Fruit fly (Drosophila melanogaster) whole organism, embryonic: ENCODE data around the gene CG42553.

Source experiments
- Ada2b ChIP-seq: fragments of 200-800 bp; sonication (Bioruptor generic); IDR thresholded peaks from 2 replicates; pipeline ENCODE4 v1.3.6; 2022; ENCODE audit warnings: missing biosample characterization, missing genetic modification characterization
- Antp ChIP-seq: fragments of 200-800 bp; sonication (Bioruptor generic); optimal IDR thresholded peaks from 3 replicates; lab custom pipeline; 2016; ENCODE audit warnings: missing biosample characterization, missing genetic modification characterization
- CG11456 ChIP-seq: fragments of 200-800 bp; sonication (Bioruptor generic); IDR thresholded peaks from 3 replicates; pipeline ENCODE4 v1.3.6; 2022; ENCODE audit warnings: missing biosample characterization, missing genetic modification characterization
- CG13287 ChIP-seq: fragments of 200-800 bp; sonication (Bioruptor generic); IDR thresholded peaks from 2 replicates; pipeline ENCODE4 v1.3.6; 2022; ENCODE audit warnings: missing biosample characterization, missing genetic modification characterization; ENCODE audit not compliant: partially characterized antibody
- CG15601 ChIP-seq: fragments of 200-800 bp; sonication (Bioruptor generic); optimal IDR thresholded peaks from 3 replicates; lab custom pipeline; 2019; ENCODE audit warnings: missing biosample characterization, mild to moderate bottlenecking, missing genetic modification characterization, moderate library complexity
- CG16813 ChIP-seq: fragments of 200-800 bp; sonication (Bioruptor generic); IDR thresholded peaks from 3 replicates; pipeline ENCODE4 v1.3.6; 2022; ENCODE audit warnings: missing biosample characterization, missing genetic modification characterization; ENCODE audit not compliant: partially characterized antibody
- CG30431 ChIP-seq: fragments of 200-800 bp; sonication (Bioruptor generic); optimal IDR thresholded peaks from 2 replicates; lab custom pipeline; 2017; ENCODE audit warnings: missing biosample characterization, missing genetic modification characterization
- CG31224 ChIP-seq: fragments of 200-800 bp; sonication (Bioruptor generic); IDR thresholded peaks from 2 replicates; pipeline ENCODE4 v1.3.6; 2022; ENCODE audit warnings: missing biosample characterization, missing genetic modification characterization
- CG3407 ChIP-seq: fragments of 200-800 bp; sonication (Bioruptor generic); optimal IDR thresholded peaks from 2 replicates; lab custom pipeline; 2018; ENCODE audit warnings: missing biosample characterization, mild to moderate bottlenecking, missing genetic modification characterization
- CG42726 ChIP-seq: fragments of 200-800 bp; sonication (Bioruptor generic); IDR thresholded peaks from 2 replicates; pipeline ENCODE4 v1.3.6; 2022; ENCODE audit warnings: missing biosample characterization, missing genetic modification characterization; ENCODE audit not compliant: partially characterized antibody
- CG43689 ChIP-seq: fragments of 200-800 bp; sonication (Bioruptor generic); IDR thresholded peaks from 2 replicates; pipeline ENCODE4 v1.3.6; 2022; ENCODE audit warnings: missing biosample characterization, missing genetic modification characterization
- CG5245 ChIP-seq: fragments of 200-800 bp; sonication (Bioruptor generic); optimal IDR thresholded peaks from 3 replicates; lab custom pipeline; 2016; ENCODE audit warnings: missing biosample characterization, missing genetic modification characterization
- CG7556 ChIP-seq: fragments of 200-800 bp; sonication (Bioruptor generic); optimal IDR thresholded peaks from 2 replicates; lab custom pipeline; 2017; ENCODE audit warnings: missing biosample characterization, mild to moderate bottlenecking, missing genetic modification characterization
- CG7928 ChIP-seq: fragments of 200-800 bp; sonication (Bioruptor generic); optimal IDR thresholded peaks from 2 replicates; lab custom pipeline; 2017; ENCODE audit warnings: missing biosample characterization, mild to moderate bottlenecking, missing genetic modification characterization
- CG7987 ChIP-seq: fragments of 200-800 bp; sonication (Bioruptor generic); optimal IDR thresholded peaks from 2 replicates; lab custom pipeline; 2018; ENCODE audit warnings: missing biosample characterization, mild to moderate bottlenecking, missing genetic modification characterization, moderate library complexity
- CG8359 ChIP-seq: fragments of 200-800 bp; sonication (Bioruptor generic); optimal IDR thresholded peaks from 2 replicates; lab custom pipeline; 2017; ENCODE audit warnings: missing biosample characterization, mild to moderate bottlenecking, missing genetic modification characterization, borderline replicate concordance
- CG8765 ChIP-seq: fragments of 200-800 bp; sonication (Bioruptor generic); IDR thresholded peaks from 2 replicates; pipeline ENCODE4 v1.3.6; 2022; ENCODE audit warnings: missing biosample characterization, missing genetic modification characterization
- CG8944 ChIP-seq: fragments of 200-800 bp; sonication (Bioruptor generic); optimal IDR thresholded peaks from 3 replicates; lab custom pipeline; 2016; ENCODE audit warnings: missing biosample characterization, missing genetic modification characterization
- Fer1 ChIP-seq: fragments of 200-800 bp; sonication (Bioruptor generic); optimal IDR thresholded peaks from 2 replicates; lab custom pipeline; 2017; ENCODE audit warnings: missing biosample characterization, mild to moderate bottlenecking, missing genetic modification characterization
- Hr51 ChIP-seq, 2 experiments: fragments of 200-800 bp; sonication (Bioruptor generic); optimal IDR thresholded peaks; 2 replicates in 1 of 2; 3 replicates in 1 of 2; lab custom pipeline; 2016 to 2018; ENCODE audit warnings: missing biosample characterization in 2 of 2, missing genetic modification characterization in 2 of 2, mild to moderate bottlenecking in 1 of 2, moderate library complexity in 1 of 2
- Lpt ChIP-seq: fragments of >200 bp; optimal IDR thresholded peaks from 2 replicates; lab custom pipeline; 2018; ENCODE audit warnings: missing biosample characterization, missing genetic modification characterization
- MESR4 ChIP-seq: fragments of 200-800 bp; sonication (Bioruptor generic); optimal IDR thresholded peaks from 2 replicates; lab custom pipeline; 2018; ENCODE audit warnings: missing biosample characterization, mild to moderate bottlenecking, missing genetic modification characterization, moderate library complexity
- Mrtf ChIP-seq: fragments of 200-800 bp; sonication (Bioruptor generic); IDR thresholded peaks from 3 replicates; pipeline ENCODE4 v1.3.6; 2022; ENCODE audit warnings: missing biosample characterization, missing genetic modification characterization
- NFAT ChIP-seq: fragments of 200-800 bp; sonication (Bioruptor generic); IDR thresholded peaks from 2 replicates; pipeline ENCODE4 v1.3.6; 2022; ENCODE audit warnings: missing biosample characterization, missing genetic modification characterization
- Scr ChIP-seq: fragments of 200-800 bp; sonication (Bioruptor generic); IDR thresholded peaks from 2 replicates; pipeline ENCODE4 v1.3.6; 2022; ENCODE audit warnings: missing biosample characterization, missing genetic modification characterization; ENCODE audit not compliant: partially characterized antibody
- Trl ChIP-seq, 3 experiments: fragments of >200 bp in 2 of 3; fragments of 200-800 bp in 1 of 3; sonication (Bioruptor generic) in 1 of 3; optimal IDR thresholded peaks; 2 replicates in 1 of 3; 3 replicates in 2 of 3; lab custom pipeline; 2016 to 2017; ENCODE audit warnings: missing biosample characterization in 1 of 3, missing genetic modification characterization in 1 of 3
- bcd ChIP-seq: fragments of 200-800 bp; sonication (Bioruptor generic); optimal IDR thresholded peaks from 2 replicates; lab custom pipeline; 2017; ENCODE audit warnings: missing biosample characterization, mild to moderate bottlenecking, missing genetic modification characterization
- cad ChIP-seq: fragments of >200 bp; optimal IDR thresholded peaks from 2 replicates; lab custom pipeline; 2017; ENCODE audit warnings: missing biosample characterization, missing genetic modification characterization
- croc ChIP-seq: fragments of 200-800 bp; sonication (Bioruptor generic); conservative IDR thresholded peaks from 3 replicates; pipeline ENCODE4 v1.3.6; 2022; ENCODE audit warnings: missing biosample characterization, missing genetic modification characterization
- crp ChIP-seq, 2 experiments: fragments of 200-800 bp; sonication (Bioruptor generic); optimal IDR thresholded peaks; 2 replicates in 1 of 2; 3 replicates in 1 of 2; lab custom pipeline; 2017; ENCODE audit warnings: missing biosample characterization in 2 of 2, missing genetic modification characterization in 2 of 2, mild to moderate bottlenecking in 1 of 2, moderate library complexity in 1 of 2
- danr ChIP-seq: fragments of 200-800 bp; sonication (Bioruptor generic); IDR thresholded peaks from 2 replicates; pipeline ENCODE4 v1.3.6; 2022; ENCODE audit warnings: missing biosample characterization, missing genetic modification characterization
- dati ChIP-seq: fragments of 200-800 bp; sonication (Bioruptor generic); IDR thresholded peaks from 2 replicates; pipeline ENCODE4 v1.3.6; 2022; ENCODE audit warnings: missing biosample characterization, missing genetic modification characterization
- dysf ChIP-seq: fragments of 200-800 bp; sonication (Bioruptor generic); IDR thresholded peaks from 3 replicates; pipeline ENCODE4 v1.3.6; 2022; ENCODE audit warnings: missing biosample characterization, missing genetic modification characterization
- en ChIP-seq: fragments of 200-800 bp; sonication (Bioruptor generic); optimal IDR thresholded peaks from 2 replicates; lab custom pipeline; 2016; ENCODE audit warnings: missing biosample characterization, missing genetic modification characterization
- fd102C ChIP-seq: fragments of 200-800 bp; sonication (Bioruptor generic); optimal IDR thresholded peaks from 2 replicates; lab custom pipeline; 2018; ENCODE audit warnings: missing biosample characterization, mild to moderate bottlenecking, missing genetic modification characterization, moderate library complexity
- fd64A ChIP-seq: fragments of 200-800 bp; sonication (Bioruptor generic); optimal IDR thresholded peaks from 3 replicates; lab custom pipeline; 2018; ENCODE audit warnings: missing biosample characterization, mild to moderate bottlenecking, missing genetic modification characterization
- inv ChIP-seq: fragments of 200-800 bp; sonication (Bioruptor generic); IDR thresholded peaks from 2 replicates; pipeline ENCODE4 v1.3.6; 2022; ENCODE audit warnings: missing biosample characterization, missing genetic modification characterization; ENCODE audit not compliant: partially characterized antibody
- jumu ChIP-seq: fragments of 200-800 bp; sonication (Bioruptor generic); optimal IDR thresholded peaks from 3 replicates; lab custom pipeline; 2016; ENCODE audit warnings: missing biosample characterization, missing genetic modification characterization
- maf-S ChIP-seq: fragments of 200-800 bp; sonication (Bioruptor generic); optimal IDR thresholded peaks from 2 replicates; lab custom pipeline; 2016; ENCODE audit warnings: missing biosample characterization, missing genetic modification characterization
- oc ChIP-seq: fragments of 200-800 bp; sonication (Bioruptor generic); optimal IDR thresholded peaks from 2 replicates; lab custom pipeline; 2018; ENCODE audit warnings: missing biosample characterization, mild to moderate bottlenecking, missing genetic modification characterization, moderate library complexity
- peb ChIP-seq: fragments of 200-800 bp; sonication (Bioruptor generic); IDR thresholded peaks from 2 replicates; pipeline ENCODE4 v1.3.6; 2022; ENCODE audit warnings: missing biosample characterization, missing genetic modification characterization
- pfk ChIP-seq: fragments of 200-800 bp; sonication (Bioruptor generic); optimal IDR thresholded peaks from 2 replicates; lab custom pipeline; 2018; ENCODE audit warnings: missing biosample characterization, mild to moderate bottlenecking, missing genetic modification characterization, moderate library complexity
- sc ChIP-seq, 3 experiments: fragments of >200 bp in 2 of 3; fragments of 200-800 bp in 1 of 3; sonication (Bioruptor generic) in 1 of 3; optimal IDR thresholded peaks; 2 replicates in 2 of 3; 3 replicates in 1 of 3; lab custom pipeline; 2017; ENCODE audit warnings: mild to moderate bottlenecking in 1 of 3, missing biosample characterization in 1 of 3, missing genetic modification characterization in 1 of 3, missing genetic modification reagents in 1 of 3
- sens-2 ChIP-seq: fragments of 200-800 bp; sonication (Bioruptor generic); IDR thresholded peaks from 2 replicates; pipeline ENCODE4 v1.3.6; 2022; ENCODE audit warnings: missing biosample characterization, missing genetic modification characterization
- tio ChIP-seq: fragments of 200-800 bp; sonication (Bioruptor generic); optimal IDR thresholded peaks from 2 replicates; lab custom pipeline; 2017; ENCODE audit warnings: missing biosample characterization, missing genetic modification characterization, inconsistent platforms
- zen2 ChIP-seq: fragments of 200-800 bp; sonication (Bioruptor generic); IDR thresholded peaks from 3 replicates; pipeline ENCODE4 v1.3.6; 2022; ENCODE audit warnings: missing biosample characterization, missing genetic modification characterization; ENCODE audit not compliant: partially characterized antibody
- zfh2 ChIP-seq: fragments of 200-800 bp; sonication (Bioruptor generic); optimal IDR thresholded peaks from 2 replicates; lab custom pipeline; 2016; ENCODE audit warnings: missing biosample characterization, missing genetic modification characterization

CG42553 gene

DNA sequence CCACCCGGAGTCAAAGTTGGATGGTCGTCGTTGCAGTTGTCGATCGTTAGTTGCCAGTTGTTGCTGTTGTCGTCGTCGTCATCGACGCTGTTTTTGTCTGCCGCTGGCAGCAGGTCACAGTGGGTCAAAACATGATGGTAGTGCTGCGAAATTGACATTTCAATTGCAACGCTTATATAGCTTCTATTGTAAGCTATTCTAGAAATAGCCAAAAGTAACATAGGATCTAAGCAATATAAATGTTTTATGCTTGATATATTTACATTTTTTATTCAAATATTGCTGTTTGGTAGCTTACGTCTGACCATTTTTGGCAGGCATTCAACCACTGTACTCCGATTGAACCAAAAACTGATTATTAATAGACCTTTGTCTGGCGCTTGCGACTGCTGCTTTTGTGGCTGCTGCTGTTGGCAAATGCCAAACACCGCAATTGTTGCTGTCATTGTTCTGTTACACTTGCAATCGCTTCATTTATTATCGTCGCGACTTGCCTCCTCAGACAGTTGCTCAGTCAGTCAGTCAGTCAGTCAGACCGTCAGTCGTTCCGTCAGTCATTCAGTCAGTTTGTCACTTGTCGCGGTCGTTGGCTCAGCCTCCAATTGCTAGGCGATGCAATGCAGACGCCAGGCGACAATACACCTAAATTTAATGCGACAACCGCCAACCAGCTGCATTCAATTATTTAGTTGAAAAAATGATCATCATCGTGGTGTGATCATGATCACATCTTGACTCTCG is 42.5 kb upstream of the CG42553 start (continued):
- peak; percentile 23; the same call in 1 of the 2 replicates for TF ChIP-seq CG31224 (GFP tag; lab: Robert Waterston, UW)
- TF ChIP-seq Hr51 (GFP tag; optimal IDR thresholded peaks at IDR 0.05; lab: Kevin White, UChicago): peak in 1 of 2 experiments; percentile 81
- no peak for TF ChIP-seq Lpt (GFP tag; lab: Kevin White, UChicago)
- peak; percentile 51 for TF ChIP-seq Fer1 (GFP tag; lab: Kevin White, UChicago)
- peak; percentile 41 for TF ChIP-seq Ada2b (GFP tag; lab: Robert Waterston, UW)
- no peak for TF ChIP-seq crp (GFP tag; optimal IDR thresholded peaks at IDR 0.05; lab: Kevin White, UChicago)
- no peak for TF ChIP-seq NFAT (GFP tag; lab: Robert Waterston, UW)
- TF ChIP-seq tio (GFP tag; lab: Kevin White, UChicago): peak; percentile 48
- no peak for TF ChIP-seq en (GFP tag; lab: Kevin White, UChicago)
- TF ChIP-seq CG8765 (GFP tag; lab: Robert Waterston, UW): no peak
- 0 out of 3 replicates have a peak, but pooled peaks have one; percentile 45 for TF ChIP-seq Mrtf (GFP tag; lab: Robert Waterston, UW)
- TF ChIP-seq danr (GFP tag; lab: Robert Waterston, UW): no peak
- TF ChIP-seq CG15601 (tag; lab: Kevin White, UChicago): peak; percentile 61
- TF ChIP-seq zen2 (GFP tag; lab: Robert Waterston, UW): no peak
- TF ChIP-seq sens-2: no peak
- TF ChIP-seq inv (GFP tag; lab: Robert Waterston, UW): peak; percentile 48; the same call in 1 of the 2 replicates
- peak; percentile 53; the same call in 1 of the 3 replicates for TF ChIP-seq CG16813
- TF ChIP-seq CG43689 (GFP tag; lab: Robert Waterston, UW): no peak; the same call in 1 of the 2 replicates
- no peak for TF ChIP-seq CG8944
- TF ChIP-seq sc (optimal IDR thresholded peaks at IDR 0.05; lab: Kevin White, UChicago): no peak
- TF ChIP-seq sc (GFP tag; optimal IDR thresholded peaks at IDR 0.05; lab: Kevin White, UChicago): peak; percentile 44
- TF ChIP-seq Antp: peak; percentile 33
- no peak for TF ChIP-seq zfh2 (GFP tag; lab: Kevin White, UChicago)
- no peak for TF ChIP-seq pfk (GFP tag; lab: Kevin White, UChicago)
- peak; percentile 62 for TF ChIP-seq CG8359 (GFP tag; lab: Kevin White, UChicago)
- no peak for TF ChIP-seq Trl (optimal IDR thresholded peaks at IDR 0.05; lab: Kevin White, UChicago)
- TF ChIP-seq Trl (GFP tag; optimal IDR thresholded peaks at IDR 0.05; lab: Kevin White, UChicago): peak; percentile 29
- TF ChIP-seq CG7928: no peak
- peak; percentile 57 for TF ChIP-seq croc (GFP tag; lab: Robert Waterston, UW)
- TF ChIP-seq dati (GFP tag; lab: Robert Waterston, UW): no peak
- TF ChIP-seq CG13287: peak; percentile 59; the same call in 1 of the 2 replicates
- TF ChIP-seq bcd (GFP tag; lab: Kevin White, UChicago): peak; percentile 56
- TF ChIP-seq Scr: peak; percentile 51
- TF ChIP-seq MESR4 (GFP tag; lab: Kevin White, UChicago): no peak
- peak; percentile 60 for TF ChIP-seq oc (tag; lab: Kevin White, UChicago)
- peak; percentile 29 for TF ChIP-seq jumu (GFP tag; lab: Kevin White, UChicago)
- TF ChIP-seq peb: peak; percentile 32; the same call in 1 of the 2 replicates
- TF ChIP-seq maf-S: no peak
- no peak for TF ChIP-seq cad (GFP tag; lab: Kevin White, UChicago)
- TF ChIP-seq fd102C (GFP tag; lab: Kevin White, UChicago): no peak
- peak; percentile 18 for TF ChIP-seq fd64A (GFP tag; lab: Kevin White, UChicago)
- TF ChIP-seq CG42726 (GFP tag; lab: Robert Waterston, UW): no peak
- TF ChIP-seq CG30431: peak; percentile 38
- TF ChIP-seq CG7556 (GFP tag; lab: Kevin White, UChicago): peak; percentile 67
- TF ChIP-seq CG3407 (GFP tag; lab: Kevin White, UChicago): peak; percentile 66
- TF ChIP-seq CG5245 (GFP tag; lab: Kevin White, UChicago): peak; percentile 16
- TF ChIP-seq CG11456 (GFP tag; lab: Robert Waterston, UW): no peak
- TF ChIP-seq CG7987 (GFP tag; lab: Kevin White, UChicago): no peak
- peak; percentile 61; the same call in 2 of the 3 replicates for TF ChIP-seq dysf
